In genomic region chr2L:10321036-10321583, dm6 we compare ENCODE assay signal across 1 fruit fly cellular context.
TF ChIP-seq lines count a peak whose summit lies in the region.

No protein-coding gene starts in this region.

TF ChIP-seq in whole organism, embryonic, 481 proteins besides CTCF, POLR2A, EP300 and RAD21 (continued from another document and continues in another):
- peak; percentile 56; the same call in 1 of the 2 replicates for TF ChIP-seq Rfx (GFP tag; IDR thresholded peaks at IDR 0.05; lab: Robert Waterston, UW)
- no peak for TF ChIP-seq Atf6 (GFP tag; IDR thresholded peaks at IDR 0.05; lab: Robert Waterston, UW)
- TF ChIP-seq Sox100B (GFP tag; optimal IDR thresholded peaks at IDR 0.05; lab: Kevin White, UChicago), result peak; percentile 33
- TF ChIP-seq CG7987 (GFP tag; optimal IDR thresholded peaks at IDR 0.05; lab: Kevin White, UChicago), result peak; percentile 21
- no peak for TF ChIP-seq CG1529 (GFP tag; optimal IDR thresholded peaks at IDR 0.05; lab: Kevin White, UChicago)
- TF ChIP-seq ash1 (GFP tag; optimal IDR thresholded peaks at IDR 0.05; lab: Kevin White, UChicago), result no peak
- TF ChIP-seq CG15514 (GFP tag; optimal IDR thresholded peaks at IDR 0.05; lab: Kevin White, UChicago), result peak; percentile 6
- peak; percentile 57 for TF ChIP-seq tna (GFP tag; IDR thresholded peaks at IDR 0.05; lab: Robert Waterston, UW; ENCODE audit: partially characterized antibody)
- no peak for TF ChIP-seq CG14667 (GFP tag; IDR thresholded peaks at IDR 0.05; lab: Robert Waterston, UW)
- peak; percentile 18 for TF ChIP-seq Antp (GFP tag; optimal IDR thresholded peaks at IDR 0.05; lab: Kevin White, UChicago)
- no peak for TF ChIP-seq CG4707 (GFP tag; optimal IDR thresholded peaks at IDR 0.05; lab: Kevin White, UChicago)
- no peak for TF ChIP-seq CG6765 (GFP tag; optimal IDR thresholded peaks at IDR 0.05; lab: Kevin White, UChicago)
- no peak for TF ChIP-seq CG12071 (GFP tag; optimal IDR thresholded peaks at IDR 0.05; lab: Kevin White, UChicago)
- TF ChIP-seq CG3847 (GFP tag; IDR thresholded peaks at IDR 0.05; lab: Robert Waterston, UW), result no peak
- no peak for TF ChIP-seq Ptx1 (GFP tag; IDR thresholded peaks at IDR 0.05; lab: Robert Waterston, UW)
- no peak for TF ChIP-seq pfk (GFP tag; optimal IDR thresholded peaks at IDR 0.05; lab: Kevin White, UChicago)
- TF ChIP-seq CG4282 (GFP tag; optimal IDR thresholded peaks at IDR 0.05; lab: Kevin White, UChicago), result no peak
- TF ChIP-seq CG14860 (GFP tag; IDR thresholded peaks at IDR 0.05; lab: Robert Waterston, UW; ENCODE audit: partially characterized antibody), result peak; percentile 55; the same call in 2 of the 3 replicates
- TF ChIP-seq CG11695 (GFP tag; IDR thresholded peaks at IDR 0.05; lab: Robert Waterston, UW), result 0 out of 3 replicates have a peak, but pooled peaks have one; percentile 15
- no peak for TF ChIP-seq shn (GFP tag; optimal IDR thresholded peaks at IDR 0.05; lab: Kevin White, UChicago)
- TF ChIP-seq amos (GFP tag; IDR thresholded peaks at IDR 0.05; lab: Robert Waterston, UW; ENCODE audit: partially characterized antibody), result peak; percentile 60; the same call in 1 of the 2 replicates
- TF ChIP-seq nerfin-1 (tag; optimal IDR thresholded peaks at IDR 0.05; lab: Kevin White, UChicago), result peak; percentile 10
- no peak for TF ChIP-seq lov (optimal IDR thresholded peaks at IDR 0.05; lab: Kevin White, UChicago)
- TF ChIP-seq lov (GFP tag; IDR thresholded peaks at IDR 0.05; lab: Robert Waterston, UW), result 0 out of 3 replicates have a peak, but pooled peaks have one; percentile 27
- TF ChIP-seq HLHmδ (GFP tag; optimal IDR thresholded peaks at IDR 0.05; lab: Kevin White, UChicago), result no peak
- TF ChIP-seq Ravus (GFP tag; IDR thresholded peaks at IDR 0.05; lab: Robert Waterston, UW), result no peak
- peak; percentile 42 for TF ChIP-seq lilli (GFP tag; optimal IDR thresholded peaks at IDR 0.05; lab: Kevin White, UChicago)
- peak; percentile 78 for TF ChIP-seq BEAF-32 (GFP tag; optimal IDR thresholded peaks at IDR 0.05; lab: Kevin White, UChicago)
- TF ChIP-seq CG1602 (GFP tag; optimal IDR thresholded peaks at IDR 0.05; lab: Kevin White, UChicago), result no peak
- TF ChIP-seq eve (GFP tag; optimal IDR thresholded peaks at IDR 0.05; lab: Kevin White, UChicago), result no peak
- TF ChIP-seq CG17912 (GFP tag; optimal IDR thresholded peaks at IDR 0.05; lab: Kevin White, UChicago), result no peak
- no peak for TF ChIP-seq kni (GFP tag; optimal IDR thresholded peaks at IDR 0.05; lab: Kevin White, UChicago)
- TF ChIP-seq B-H2 (GFP tag; optimal IDR thresholded peaks at IDR 0.05; lab: Kevin White, UChicago), result no peak
- TF ChIP-seq CG17829 (tag; optimal IDR thresholded peaks at IDR 0.05; lab: Kevin White, UChicago), result peak; percentile 9
- no peak for TF ChIP-seq Elba2 (GFP tag; optimal IDR thresholded peaks at IDR 0.05; lab: Kevin White, UChicago)
- no peak for TF ChIP-seq Neu2 (GFP tag; optimal IDR thresholded peaks at IDR 0.05; lab: Kevin White, UChicago; ENCODE audit: borderline replicate concordance)
- peak; percentile 17 for TF ChIP-seq CG9727 (GFP tag; optimal IDR thresholded peaks at IDR 0.05; lab: Kevin White, UChicago)
- peak; percentile 75 for TF ChIP-seq vnd (GFP tag; IDR thresholded peaks at IDR 0.05; lab: Robert Waterston, UW; ENCODE audit: partially characterized antibody)
- 0 out of 2 replicates have a peak, but pooled peaks have one; percentile 34 for TF ChIP-seq CG14014 (GFP tag; IDR thresholded peaks at IDR 0.05; lab: Robert Waterston, UW)
- no peak for TF ChIP-seq Abd-B (GFP tag; optimal IDR thresholded peaks at IDR 0.05; lab: Kevin White, UChicago)
- TF ChIP-seq scrt (GFP tag; optimal IDR thresholded peaks at IDR 0.05; lab: Kevin White, UChicago), result no peak
- peak; percentile 31 for TF ChIP-seq disco-r (GFP tag; optimal IDR thresholded peaks at IDR 0.05; lab: Kevin White, UChicago)
- TF ChIP-seq CG11093 (GFP tag; IDR thresholded peaks at IDR 0.05; lab: Robert Waterston, UW), result no peak
- TF ChIP-seq gfzf (GFP tag; optimal IDR thresholded peaks at IDR 0.05; lab: Kevin White, UChicago), result peak; percentile 5
- peak; percentile 76 for TF ChIP-seq Sry-δ (GFP tag; optimal IDR thresholded peaks at IDR 0.05; lab: Kevin White, UChicago)
- peak; percentile 95 for TF ChIP-seq CG3995 (GFP tag; optimal IDR thresholded peaks at IDR 0.05; lab: Kevin White, UChicago)
- peak; percentile 22 for TF ChIP-seq nmo (GFP tag; optimal IDR thresholded peaks at IDR 0.05; lab: Kevin White, UChicago)
- no peak; the same call in 2 of the 3 replicates for TF ChIP-seq zen2 (GFP tag; IDR thresholded peaks at IDR 0.05; lab: Robert Waterston, UW; ENCODE audit: partially characterized antibody)
- TF ChIP-seq run (tag; optimal IDR thresholded peaks at IDR 0.05; lab: Kevin White, UChicago), result no peak
- TF ChIP-seq phol (tag; optimal IDR thresholded peaks at IDR 0.05; lab: Kevin White, UChicago), result peak; percentile 7
- TF ChIP-seq CG17612 (GFP tag; IDR thresholded peaks at IDR 0.05; lab: Robert Waterston, UW), result no peak
- TF ChIP-seq CG18262 (tag; optimal IDR thresholded peaks at IDR 0.05; lab: Kevin White, UChicago), result no peak
- no peak for TF ChIP-seq CG30431 (GFP tag; optimal IDR thresholded peaks at IDR 0.05; lab: Kevin White, UChicago)
- peak; percentile 40 for TF ChIP-seq grn (GFP tag; optimal IDR thresholded peaks at IDR 0.05; lab: Kevin White, UChicago)
- no peak for TF ChIP-seq CG4404 (GFP tag; IDR thresholded peaks at IDR 0.05; lab: Robert Waterston, UW)
- TF ChIP-seq CG11723 (GFP tag; optimal IDR thresholded peaks at IDR 0.05; lab: Kevin White, UChicago), result peak; percentile 7
- no peak for TF ChIP-seq NC2α (GFP tag; optimal IDR thresholded peaks at IDR 0.05; lab: Kevin White, UChicago)
- no peak for TF ChIP-seq prd (optimal IDR thresholded peaks at IDR 0.05; lab: Kevin White, UChicago)
- no peak for TF ChIP-seq prd (GFP tag; IDR thresholded peaks at IDR 0.05; lab: Robert Waterston, UW)
- TF ChIP-seq Meics (GFP tag; optimal IDR thresholded peaks at IDR 0.05; lab: Kevin White, UChicago), result peak; percentile 16
- no peak for TF ChIP-seq CG2712 (tag; optimal IDR thresholded peaks at IDR 0.05; lab: Kevin White, UChicago)
- peak; percentile 11; the same call in 1 of the 2 replicates for TF ChIP-seq ato (GFP tag; IDR thresholded peaks at IDR 0.05; lab: Robert Waterston, UW; ENCODE audit: partially characterized antibody)
- TF ChIP-seq klu (GFP tag; IDR thresholded peaks at IDR 0.05; lab: Robert Waterston, UW), result no peak
- TF ChIP-seq CG18011 (GFP tag; optimal IDR thresholded peaks at IDR 0.05; lab: Kevin White, UChicago), result peak; percentile 8
- TF ChIP-seq gro (GFP tag; optimal IDR thresholded peaks at IDR 0.05; lab: Kevin White, UChicago), result no peak
- TF ChIP-seq CG17802 (tag; optimal IDR thresholded peaks at IDR 0.05; lab: Kevin White, UChicago), result no peak
- TF ChIP-seq Bgb (GFP tag; IDR thresholded peaks at IDR 0.05; lab: Robert Waterston, UW; ENCODE audit: partially characterized antibody), result peak; percentile 46; the same call in 1 of the 2 replicates
- TF ChIP-seq slp2 (GFP tag; optimal IDR thresholded peaks at IDR 0.05; lab: Kevin White, UChicago), result peak; percentile 10
- peak; percentile 7 for TF ChIP-seq CG10209 (GFP tag; optimal IDR thresholded peaks at IDR 0.05; lab: Kevin White, UChicago)
- TF ChIP-seq CG7963 (GFP tag; IDR thresholded peaks at IDR 0.05; lab: Robert Waterston, UW; ENCODE audit: partially characterized antibody), result 0 out of 3 replicates have a peak, but pooled peaks have one; percentile 39
- TF ChIP-seq az2 (GFP tag; optimal IDR thresholded peaks at IDR 0.05; lab: Kevin White, UChicago), result no peak
- TF ChIP-seq NfI (GFP tag; optimal IDR thresholded peaks at IDR 0.05; lab: Kevin White, UChicago), result peak; percentile 16
- peak in 1 of 2 experiments; percentile 69 for TF ChIP-seq Pdp1 (GFP tag; optimal IDR thresholded peaks at IDR 0.05; lab: Kevin White, UChicago)
- TF ChIP-seq CG43689 (GFP tag; IDR thresholded peaks at IDR 0.05; lab: Robert Waterston, UW), result no peak
- TF ChIP-seq CG8089 (GFP tag; optimal IDR thresholded peaks at IDR 0.05; lab: Kevin White, UChicago), result no peak
- peak; percentile 57 for TF ChIP-seq sens (GFP tag; lab: Kevin White, UChicago)
- TF ChIP-seq CHES-1-like (GFP tag; optimal IDR thresholded peaks at IDR 0.05; lab: Kevin White, UChicago), result no peak
- TF ChIP-seq ssp (GFP tag; IDR thresholded peaks at IDR 0.05; lab: Robert Waterston, UW), result no peak
- no peak for TF ChIP-seq CG8290 (GFP tag; optimal IDR thresholded peaks at IDR 0.05; lab: Kevin White, UChicago)
- peak; percentile 26 to 36 for TF ChIP-seq CG8290 (tag; optimal IDR thresholded peaks at IDR 0.05; lab: Kevin White, UChicago)
- TF ChIP-seq gcm (GFP tag; optimal IDR thresholded peaks at IDR 0.05; lab: Kevin White, UChicago), result no peak
- TF ChIP-seq grau (tag; optimal IDR thresholded peaks at IDR 0.05; lab: Kevin White, UChicago), result no peak
- TF ChIP-seq CG14710 (tag; optimal IDR thresholded peaks at IDR 0.05; lab: Kevin White, UChicago), result peak; percentile 7
- peak; percentile 75 for TF ChIP-seq Med (GFP tag; lab: Kevin White, UChicago)
- no peak for TF ChIP-seq CG1647 (GFP tag; optimal IDR thresholded peaks at IDR 0.05; lab: Kevin White, UChicago)
- no peak for TF ChIP-seq Nf-YA (GFP tag; IDR thresholded peaks at IDR 0.05; lab: Robert Waterston, UW)
- peak; percentile 85 for TF ChIP-seq Ets65A (GFP tag; lab: Kevin White, UChicago)
- peak; percentile 6 to 28 for TF ChIP-seq dpn (GFP tag; optimal IDR thresholded peaks at IDR 0.05; lab: Kevin White, UChicago)
- no peak for TF ChIP-seq CG13775 (GFP tag; optimal IDR thresholded peaks at IDR 0.05; lab: Kevin White, UChicago)
- no peak for TF ChIP-seq CG6175 (GFP tag; IDR thresholded peaks at IDR 0.05; lab: Robert Waterston, UW)
- peak; percentile 50 for TF ChIP-seq CG7928 (GFP tag; optimal IDR thresholded peaks at IDR 0.05; lab: Kevin White, UChicago)
- TF ChIP-seq btn (GFP tag; optimal IDR thresholded peaks at IDR 0.05; lab: Kevin White, UChicago), result no peak
- TF ChIP-seq Mrtf (GFP tag; IDR thresholded peaks at IDR 0.05; lab: Robert Waterston, UW), result no peak
- TF ChIP-seq YL-1 (GFP tag; optimal IDR thresholded peaks at IDR 0.05; lab: Kevin White, UChicago), result no peak
- TF ChIP-seq CG34422 (GFP tag; IDR thresholded peaks at IDR 0.05; lab: Robert Waterston, UW), result no peak
- peak; percentile 79 for TF ChIP-seq Dll (GFP tag; IDR thresholded peaks at IDR 0.05; lab: Robert Waterston, UW; ENCODE audit: partially characterized antibody)
- peak; percentile 25 for TF ChIP-seq CG15696 (tag; optimal IDR thresholded peaks at IDR 0.05; lab: Kevin White, UChicago)
- 0 out of 3 replicates have a peak, but pooled peaks have one; percentile 10 for TF ChIP-seq H15 (GFP tag; IDR thresholded peaks at IDR 0.05; lab: Robert Waterston, UW)
- TF ChIP-seq Bteb2 (GFP tag; optimal IDR thresholded peaks at IDR 0.05; lab: Kevin White, UChicago), result no peak
- TF ChIP-seq CG13624 (GFP tag; optimal IDR thresholded peaks at IDR 0.05; lab: Kevin White, UChicago), result peak; percentile 21
- TF ChIP-seq cas (GFP tag; IDR thresholded peaks at IDR 0.05; lab: Robert Waterston, UW), result no peak
- no peak for TF ChIP-seq CG3065 (GFP tag; optimal IDR thresholded peaks at IDR 0.05; lab: Kevin White, UChicago)
- TF ChIP-seq Camta (GFP tag; optimal IDR thresholded peaks at IDR 0.05; lab: Kevin White, UChicago), result no peak
- TF ChIP-seq dimm (GFP tag; IDR thresholded peaks at IDR 0.05; lab: Robert Waterston, UW), result no peak
- peak; percentile 72 for TF ChIP-seq kah (GFP tag; optimal IDR thresholded peaks at IDR 0.05; lab: Kevin White, UChicago)
- TF ChIP-seq mirr (GFP tag; optimal IDR thresholded peaks at IDR 0.05; lab: Kevin White, UChicago), result no peak
- TF ChIP-seq Dbx (GFP tag; IDR thresholded peaks at IDR 0.05; lab: Robert Waterston, UW), result peak; percentile 43; the same call in 1 of the 3 replicates
- no peak for TF ChIP-seq crol (GFP tag; IDR thresholded peaks at IDR 0.05; lab: Robert Waterston, UW)
- peak; percentile 51 for TF ChIP-seq sqz (GFP tag; optimal IDR thresholded peaks at IDR 0.05; lab: Kevin White, UChicago)
- TF ChIP-seq wdn (GFP tag; IDR thresholded peaks at IDR 0.05; lab: Robert Waterston, UW), result no peak
- no peak for TF ChIP-seq CG14050 (GFP tag; IDR thresholded peaks at IDR 0.05; lab: Robert Waterston, UW)
- TF ChIP-seq CG4424 (GFP tag; optimal IDR thresholded peaks at IDR 0.05; lab: Kevin White, UChicago), result peak; percentile 36
- TF ChIP-seq CG32772 (GFP tag; IDR thresholded peaks at IDR 0.05; lab: Robert Waterston, UW), result no peak
- peak; percentile 4 for TF ChIP-seq pb (GFP tag; optimal IDR thresholded peaks at IDR 0.05; lab: Kevin White, UChicago)
- no peak for TF ChIP-seq Six4 (GFP tag; optimal IDR thresholded peaks at IDR 0.05; lab: Kevin White, UChicago)
- TF ChIP-seq nerfin-2 (GFP tag; IDR thresholded peaks at IDR 0.05; lab: Robert Waterston, UW; ENCODE audit: partially characterized antibody), result peak; percentile 60
- peak; percentile 43; the same call in 1 of the 3 replicates for TF ChIP-seq CG17361 (GFP tag; IDR thresholded peaks at IDR 0.05; lab: Robert Waterston, UW)
- peak; percentile 7 for TF ChIP-seq CG9437 (GFP tag; optimal IDR thresholded peaks at IDR 0.05; lab: Kevin White, UChicago)
- no peak for TF ChIP-seq CG3726 (GFP tag; IDR thresholded peaks at IDR 0.05; lab: Robert Waterston, UW)
- TF ChIP-seq chinmo (GFP tag; IDR thresholded peaks at IDR 0.05; lab: Robert Waterston, UW; ENCODE audit: partially characterized antibody), result no peak
- no peak for TF ChIP-seq CG6272 (GFP tag; IDR thresholded peaks at IDR 0.05; lab: Robert Waterston, UW)
- no peak for TF ChIP-seq CG7372 (GFP tag; IDR thresholded peaks at IDR 0.05; lab: Robert Waterston, UW)
- TF ChIP-seq MTF-1 (GFP tag; optimal IDR thresholded peaks at IDR 0.05; lab: Kevin White, UChicago; ENCODE audit: borderline replicate concordance), result no peak
- no peak for TF ChIP-seq rib (GFP tag; IDR thresholded peaks at IDR 0.05; lab: Robert Waterston, UW)
- TF ChIP-seq CG18764 (GFP tag; optimal IDR thresholded peaks at IDR 0.05; lab: Kevin White, UChicago), result no peak
- TF ChIP-seq CG6254 (GFP tag; optimal IDR thresholded peaks at IDR 0.05; lab: Kevin White, UChicago), result peak; percentile 1
- peak; percentile 26 for TF ChIP-seq CG12659 (GFP tag; optimal IDR thresholded peaks at IDR 0.05; lab: Kevin White, UChicago)
- peak; percentile 72; the same call in 2 of the 3 replicates for TF ChIP-seq Doc3 (GFP tag; IDR thresholded peaks at IDR 0.05; lab: Robert Waterston, UW; ENCODE audit: partially characterized antibody)
- TF ChIP-seq D (optimal IDR thresholded peaks at IDR 0.05; lab: Kevin White, UChicago), result no peak
- peak; percentile 21 for TF ChIP-seq D (GFP tag; optimal IDR thresholded peaks at IDR 0.05; lab: Kevin White, UChicago)
- no peak for TF ChIP-seq slbo (GFP tag; IDR thresholded peaks at IDR 0.05; lab: Robert Waterston, UW)
